Worm (Caenorhabditis elegans): Measurements from ENCODE around the gene sra-2.

DNA sequence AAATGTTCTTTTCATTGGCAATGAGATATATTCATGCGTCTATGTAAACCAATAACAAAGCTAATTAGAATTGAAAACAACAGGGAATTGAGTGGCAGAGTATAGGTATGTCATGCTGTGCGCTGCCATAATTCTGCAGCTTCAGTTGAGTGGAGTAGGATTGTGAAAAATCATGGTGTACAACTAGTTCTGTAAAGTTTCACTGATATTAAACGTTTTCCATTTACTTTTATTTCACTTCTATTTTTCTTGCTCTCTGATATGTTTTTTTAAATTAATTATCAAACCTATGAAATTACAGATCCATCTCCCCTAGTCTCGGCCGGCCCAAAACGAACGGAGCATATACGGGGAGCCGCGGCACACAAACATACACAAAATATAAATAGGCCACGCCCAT is 47.1 kb downstream of the sra-2 start, which contains the start of gene exc-7:
- TF ChIP-seq him-1 (tag; optimal IDR thresholded peaks at IDR 0.05), result no peak
- TF ChIP-seq W03F9.2 (tag; optimal IDR thresholded peaks at IDR 0.05), result no peak

Measured in whole organism, L4/young adult.